Worm (Caenorhabditis elegans): Measurements from ENCODE around the gene F32D1.8.

ce11 chrV:4359127-4359526 is 18.4 kb downstream of the F32D1.8 start:
- TF ChIP-seq lim-6 (tag; optimal IDR thresholded peaks at IDR 0.05), result no peak
- no peak for TF ChIP-seq pha-2 (tag; optimal IDR thresholded peaks at IDR 0.05)
- TF ChIP-seq ama-1 (optimal IDR thresholded peaks at IDR 0.05), result no peak
- no peak for TF ChIP-seq F13H6.1 (tag; optimal IDR thresholded peaks at IDR 0.05)
- no peak for TF ChIP-seq pha-4 (tag; optimal IDR thresholded peaks at IDR 0.05)
- TF ChIP-seq hlh-15 (tag; optimal IDR thresholded peaks at IDR 0.05), result no peak
- no peak for TF ChIP-seq elt-4 (tag; optimal IDR thresholded peaks at IDR 0.05)
- no peak for TF ChIP-seq nhr-11 (tag; optimal IDR thresholded peaks at IDR 0.05)
- TF ChIP-seq ceh-24 (tag; optimal IDR thresholded peaks at IDR 0.05), result no peak
- TF ChIP-seq nhr-232 (tag; optimal IDR thresholded peaks at IDR 0.05), result no peak
- TF ChIP-seq nfya-1 (tag; optimal IDR thresholded peaks at IDR 0.05), result no peak
